Fruit fly (Drosophila melanogaster) whole organism, wandering third instar larva: ENCODE data around the gene sit.

Source experiments
- Hr78 ChIP-seq: fragments of >200 bp; optimal IDR thresholded peaks from 2 replicates; lab custom pipeline; 2017; ENCODE audit warnings: missing biosample characterization, missing genetic modification characterization
- fru ChIP-seq: fragments of 200-800 bp; sonication (Bioruptor generic); optimal IDR thresholded peaks from 3 replicates; lab custom pipeline; 2016; ENCODE audit warnings: missing biosample characterization, mild to moderate bottlenecking, missing genetic modification characterization
- h ChIP-seq: fragments of 200-800 bp; sonication (Bioruptor generic); optimal IDR thresholded peaks from 3 replicates; lab custom pipeline; 2016; ENCODE audit warnings: missing biosample characterization, mild to moderate bottlenecking, missing genetic modification characterization
- lola ChIP-seq: fragments of >200 bp; optimal IDR thresholded peaks from 2 replicates; lab custom pipeline; 2017; ENCODE audit warnings: missing biosample characterization, missing genetic modification characterization
- pan ChIP-seq: fragments of >200 bp; optimal IDR thresholded peaks from 2 replicates; lab custom pipeline; 2017
- sage ChIP-seq: fragments of 200-800 bp; sonication (Bioruptor generic); optimal IDR thresholded peaks from 2 replicates; lab custom pipeline; 2016; ENCODE audit warnings: missing biosample characterization, mild to moderate bottlenecking, missing genetic modification characterization

dm6 chr3R:22526353-22526907, 35.9 kb downstream of the sit start:
- TF ChIP-seq sage (no peak), Hr78 (GFP tag; lab: Kevin White, UChicago) (no peak), lola (GFP tag; lab: Kevin White, UChicago) (no peak), fru (GFP tag; lab: Kevin White, UChicago) (peak; percentile 27), pan (no peak), h (GFP tag; lab: Kevin White, UChicago) (no peak)
